Fruit fly (Drosophila melanogaster) whole organism, embryonic: ENCODE results near the gene corn.

Source experiments
- CG10979 ChIP-seq: fragments of 200-800 bp; sonication (Bioruptor generic); optimal IDR thresholded peaks from 2 replicates; lab custom pipeline; 2018; ENCODE audit warnings: missing biosample characterization, mild to moderate bottlenecking, missing genetic modification characterization, moderate library complexity
- CG14710 ChIP-seq: fragments of 200-800 bp; sonication (Bioruptor generic); optimal IDR thresholded peaks from 3 replicates; lab custom pipeline; 2019; ENCODE audit warnings: missing biosample characterization, mild to moderate bottlenecking, missing genetic modification characterization, moderate library complexity
- CG1832 ChIP-seq: fragments of 200-800 bp; sonication (Bioruptor generic); optimal IDR thresholded peaks from 2 replicates; lab custom pipeline; 2017; ENCODE audit warnings: missing biosample characterization, mild to moderate bottlenecking, missing genetic modification characterization, inconsistent platforms
- CG3838 ChIP-seq: fragments of 200-800 bp; sonication (Bioruptor generic); optimal IDR thresholded peaks from 3 replicates; lab custom pipeline; 2016; ENCODE audit warnings: missing biosample characterization, missing genetic modification characterization
- Elba2 ChIP-seq: fragments of 200-800 bp; sonication (Bioruptor generic); optimal IDR thresholded peaks from 3 replicates; lab custom pipeline; 2016; ENCODE audit warnings: missing biosample characterization, missing genetic modification characterization
- cato ChIP-seq: fragments of 200-800 bp; sonication (Bioruptor generic); optimal IDR thresholded peaks from 2 replicates; lab custom pipeline; 2016; ENCODE audit warnings: missing biosample characterization, missing genetic modification characterization, borderline replicate concordance
- crp ChIP-seq, 2 experiments: fragments of 200-800 bp; sonication (Bioruptor generic); optimal IDR thresholded peaks; 2 replicates in 1 of 2; 3 replicates in 1 of 2; lab custom pipeline; 2017; ENCODE audit warnings: missing biosample characterization in 2 of 2, missing genetic modification characterization in 2 of 2, mild to moderate bottlenecking in 1 of 2, moderate library complexity in 1 of 2
- fru ChIP-seq: fragments of >200 bp; optimal IDR thresholded peaks from 2 replicates; lab custom pipeline; 2017
- ind ChIP-seq: fragments of 200-800 bp; sonication (Bioruptor generic); optimal IDR thresholded peaks from 3 replicates; lab custom pipeline; 2016; ENCODE audit warnings: missing biosample characterization, missing genetic modification characterization
- psq ChIP-seq: fragments of 200-800 bp; sonication (Bioruptor generic); optimal IDR thresholded peaks from 2 replicates; lab custom pipeline; 2017; ENCODE audit warnings: missing biosample characterization, missing genetic modification characterization
- stwl ChIP-seq: fragments of 200-800 bp; sonication (Bioruptor generic); optimal IDR thresholded peaks from 3 replicates; lab custom pipeline; 2018; ENCODE audit warnings: missing biosample characterization, mild to moderate bottlenecking, missing genetic modification characterization, moderate library complexity

- TF ChIP-seq crp (GFP tag; optimal IDR thresholded peaks at IDR 0.05; lab: Kevin White, UChicago), result peak in 1 of 2 experiments; percentile 14
- TF ChIP-seq ind (GFP tag; lab: Kevin White, UChicago), result no peak
- no peak for TF ChIP-seq CG14710 (tag; lab: Kevin White, UChicago)
- TF ChIP-seq Elba2 (GFP tag; lab: Kevin White, UChicago), result no peak
- no peak for TF ChIP-seq psq (GFP tag; lab: Kevin White, UChicago)
- no peak for TF ChIP-seq CG3838 (GFP tag; lab: Kevin White, UChicago)
- TF ChIP-seq CG1832 (GFP tag; lab: Kevin White, UChicago), result no peak
- no peak for TF ChIP-seq stwl
- no peak for TF ChIP-seq fru (lab: Kevin White, UChicago)
- no peak for TF ChIP-seq CG10979 (tag; lab: Kevin White, UChicago)
- TF ChIP-seq cato (GFP tag; lab: Kevin White, UChicago), result no peak
These were observed 32.9 kb upstream of the corn start, which contains the start of gene Dscam2 for dm6 chr3L:7189668-7190200.
